Fruit fly (Drosophila melanogaster): Measurements from ENCODE around the gene CG34028.

DNA sequence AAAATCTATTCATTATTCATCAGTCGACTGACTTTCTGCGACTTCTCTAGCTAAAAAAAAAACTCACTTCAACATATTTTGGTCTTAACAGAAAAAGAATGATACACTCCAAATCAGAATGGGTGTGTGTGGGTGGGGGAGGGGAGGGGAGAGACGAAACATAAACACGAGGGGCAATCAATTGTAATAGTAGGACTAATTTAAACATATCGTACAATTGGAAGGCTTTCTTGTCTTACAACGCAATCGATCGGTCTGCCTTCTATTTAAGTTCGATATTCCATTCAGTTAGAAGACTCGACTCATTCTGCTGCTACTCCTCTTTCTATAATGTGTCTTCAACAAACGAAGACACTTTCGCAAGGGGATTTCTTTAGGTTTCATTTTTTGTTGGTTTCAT lies 39.9 kb downstream of the CG34028 start:
- TF ChIP-seq Ets96B (tag; optimal IDR thresholded peaks at IDR 0.05) (no peak), salr (GFP tag; optimal IDR thresholded peaks at IDR 0.05) (no peak), net (GFP tag; optimal IDR thresholded peaks at IDR 0.05) (no peak), Sox102F (GFP tag; optimal IDR thresholded peaks at IDR 0.05) (no peak), topi (GFP tag; optimal IDR thresholded peaks at IDR 0.05) (no peak), ss (GFP tag; optimal IDR thresholded peaks at IDR 0.05) (no peak), CG6854 (GFP tag; optimal IDR thresholded peaks at IDR 0.05) (no peak), acj6 (GFP tag; optimal IDR thresholded peaks at IDR 0.05) (no peak), CG11902 (GFP tag; optimal IDR thresholded peaks at IDR 0.05) (no peak), dac (GFP tag; optimal IDR thresholded peaks at IDR 0.05) (no peak), CG6276 (GFP tag; optimal IDR thresholded peaks at IDR 0.05) (no peak), achi (GFP tag; optimal IDR thresholded peaks at IDR 0.05) (no peak), CG16779 (tag; optimal IDR thresholded peaks at IDR 0.05) (no peak)
